Worm (Caenorhabditis elegans) whole organism, L4 larva: ENCODE measurements around the gene T22E5.6.

Experiments
- F10B5.3 ChIP-seq: sonication (generic microtip); optimal IDR thresholded peaks from 2 replicates; lab custom pipeline; 2016; ENCODE audit warnings: mild to moderate bottlenecking, missing genetic modification characterization, missing compliant biosample characterization
- R02D3.7 ChIP-seq: fragments of 150-350 bp; sonication (generic microtip); optimal IDR thresholded peaks from 3 replicates; lab custom pipeline; 2014; ENCODE audit warnings: missing biosample characterization, missing genetic modification characterization
- Y105C5A.15 ChIP-seq: fragments of 200-800 bp; sonication (Bioruptor generic); IDR thresholded peaks from 2 replicates; pipeline ENCODE4 v1.3.6; 2022; ENCODE audit warnings: missing genetic modification characterization, missing compliant biosample characterization
- Y48G9A.11 ChIP-seq: fragments of 200-800 bp; sonication (Bioruptor generic); IDR thresholded peaks from 2 replicates; pipeline ENCODE4 v1.3.6; 2022; ENCODE audit warnings: missing genetic modification reagents, missing genetic modification characterization, missing compliant biosample characterization
- ZK337.2 ChIP-seq: fragments of 200-800 bp; sonication (Bioruptor generic); IDR thresholded peaks from 2 replicates; pipeline ENCODE4 v1.3.6; 2022; ENCODE audit warnings: missing genetic modification reagents, missing genetic modification characterization, missing compliant biosample characterization
- aha-1 ChIP-seq: fragments of 150-350 bp; peaks from one replicate; lab custom pipeline; 2014; ENCODE audit warnings: missing biosample characterization, missing genetic modification characterization
- arid-1 ChIP-seq: fragments of 200-800 bp; sonication (Bioruptor generic); conservative IDR thresholded peaks from 2 replicates; pipeline ENCODE4 v1.3.6; 2022; ENCODE audit warnings: missing genetic modification reagents, missing genetic modification characterization, missing compliant biosample characterization
- attf-4 ChIP-seq: sonication (generic microtip); optimal IDR thresholded peaks from 3 replicates; lab custom pipeline; 2017; ENCODE audit warnings: missing biosample characterization, missing genetic modification characterization
- ceh-44 ChIP-seq: fragments of 200-800 bp; sonication (Bioruptor generic); IDR thresholded peaks from 2 replicates; pipeline ENCODE4 v1.3.6; 2022; ENCODE audit warnings: missing genetic modification reagents, missing genetic modification characterization, missing compliant biosample characterization
- ceh-62 ChIP-seq: sonication (generic microtip); optimal IDR thresholded peaks from 2 replicates; lab custom pipeline; 2017; ENCODE audit warnings: missing biosample characterization, missing genetic modification characterization
- cey-2 ChIP-seq: sonication (generic microtip); optimal IDR thresholded peaks from 3 replicates; lab custom pipeline; 2017; ENCODE audit warnings: missing genetic modification characterization, mild to moderate bottlenecking, missing compliant biosample characterization, antibody characterized with exemption, borderline replicate concordance; ENCODE audit not compliant: insufficient read depth
- daf-16 ChIP-seq, 3 experiments: sonication (generic microtip); optimal IDR thresholded peaks; 2 replicates each; lab custom pipeline; 2016 to 2017; ENCODE audit warnings: missing genetic modification characterization in 3 of 3, missing genetic modification reagents in 3 of 3, mild to moderate bottlenecking in 2 of 3, missing compliant biosample characterization in 2 of 3, missing biosample characterization in 1 of 3, moderate library complexity in 1 of 3
- dmd-6 ChIP-seq: fragments of 200-800 bp; sonication (Bioruptor generic); IDR thresholded peaks from 2 replicates; pipeline ENCODE4 v1.3.6; 2022; ENCODE audit warnings: missing genetic modification reagents, missing genetic modification characterization, missing compliant biosample characterization
- dve-1 ChIP-seq: sonication (generic microtip); optimal IDR thresholded peaks from 2 replicates; lab custom pipeline; 2017; ENCODE audit warnings: antibody characterized with exemption, mild to moderate bottlenecking, missing genetic modification characterization, missing compliant biosample characterization; ENCODE audit not compliant: insufficient read depth
- egl-43 ChIP-seq: fragments of 200-800 bp; sonication (Bioruptor generic); IDR thresholded peaks from 2 replicates; pipeline ENCODE4 v1.3.6; 2022; ENCODE audit warnings: missing genetic modification reagents, missing genetic modification characterization, missing compliant biosample characterization
- fkh-10 ChIP-seq: fragments of 150-350 bp; optimal IDR thresholded peaks from 2 replicates; lab custom pipeline; 2014; ENCODE audit warnings: missing biosample characterization, missing genetic modification reagents, missing genetic modification characterization
- gei-8 ChIP-seq: fragments of 200-800 bp; sonication (Bioruptor generic); optimal IDR thresholded peaks from 2 replicates; lab custom pipeline; 2018; ENCODE audit warnings: mild to moderate bottlenecking, missing genetic modification characterization, missing compliant biosample characterization
- hlh-11 ChIP-seq: fragments of 200-800 bp; sonication (Bioruptor generic); optimal IDR thresholded peaks from 2 replicates; lab custom pipeline; 2018; ENCODE audit warnings: mild to moderate bottlenecking, missing genetic modification characterization, missing compliant biosample characterization
- lin-1 ChIP-seq: fragments of 200-800 bp; sonication (Bioruptor generic); IDR thresholded peaks from 2 replicates; pipeline ENCODE4 v1.3.6; 2022; ENCODE audit warnings: missing genetic modification reagents, missing genetic modification characterization, missing compliant biosample characterization
- lir-3 ChIP-seq: sonication (generic microtip); optimal IDR thresholded peaks from 2 replicates; lab custom pipeline; 2016; ENCODE audit warnings: mild to moderate bottlenecking, missing genetic modification characterization, missing compliant biosample characterization
- lsy-2 ChIP-seq, 2 experiments: fragments of 150-350 bp in 1 of 2; sonication (generic microtip) in 1 of 2; optimal IDR thresholded peaks; 2 replicates each; lab custom pipeline; 2014 to 2017; ENCODE audit warnings: missing biosample characterization in 2 of 2, missing genetic modification characterization in 2 of 2
- mdl-1 ChIP-seq, 2 experiments: fragments of 150-350 bp in 1 of 2; sonication (generic microtip) in 1 of 2; optimal IDR thresholded peaks; 2 replicates each; lab custom pipeline; 2014 to 2017; ENCODE audit warnings: missing biosample characterization in 2 of 2, missing genetic modification characterization in 2 of 2
- nhr-102 ChIP-seq: sonication (generic microtip); optimal IDR thresholded peaks from 2 replicates; lab custom pipeline; 2016; ENCODE audit warnings: mild to moderate bottlenecking, missing genetic modification characterization, moderate library complexity, missing compliant biosample characterization
- nhr-11 ChIP-seq: fragments of 150-350 bp; optimal IDR thresholded peaks from 2 replicates; lab custom pipeline; 2014; ENCODE audit warnings: missing biosample characterization, missing genetic modification characterization
- nhr-237 ChIP-seq: sonication (generic microtip); optimal IDR thresholded peaks from 2 replicates; lab custom pipeline; 2017; ENCODE audit warnings: missing biosample characterization, missing genetic modification characterization
- nhr-25 ChIP-seq: sonication (generic microtip); optimal IDR thresholded peaks from 2 replicates; lab custom pipeline; 2017; ENCODE audit warnings: missing genetic modification characterization, mild to moderate bottlenecking, missing compliant biosample characterization, antibody characterized with exemption, moderate library complexity, borderline replicate concordance; ENCODE audit not compliant: insufficient read depth
- nhr-28 ChIP-seq: fragments of 150-350 bp; optimal IDR thresholded peaks from 2 replicates; lab custom pipeline; 2014; ENCODE audit warnings: missing biosample characterization, missing genetic modification characterization
- nhr-41 ChIP-seq: fragments of 200-800 bp; sonication (Bioruptor generic); IDR thresholded peaks from 2 replicates; pipeline ENCODE4 v1.3.6; 2022; ENCODE audit warnings: missing genetic modification reagents, missing genetic modification characterization, missing compliant biosample characterization
- nhr-48 ChIP-seq: sonication (generic microtip); optimal IDR thresholded peaks from 2 replicates; lab custom pipeline; 2016; ENCODE audit warnings: mild to moderate bottlenecking, missing genetic modification characterization, missing compliant biosample characterization
- nhr-77 ChIP-seq: fragments of 150-350 bp; optimal IDR thresholded peaks from 2 replicates; lab custom pipeline; 2014; ENCODE audit warnings: missing biosample characterization, missing genetic modification characterization
- pha-4 ChIP-seq, 2 experiments: fragments of 150-350 bp in 1 of 2; fragments of 200-800 bp in 1 of 2; sonication (Bioruptor generic) in 1 of 2; IDR thresholded peaks in 1 of 2; optimal IDR thresholded peaks in 1 of 2; 2 replicates each; pipeline versions ENCODE4 v1.3.6 to Lab custom; 2014 to 2022; ENCODE audit warnings: missing genetic modification characterization in 2 of 2, missing genetic modification reagents in 2 of 2, missing biosample characterization in 1 of 2, missing compliant biosample characterization in 1 of 2
- pqm-1 ChIP-seq: sonication (generic microtip); optimal IDR thresholded peaks from 2 replicates; lab custom pipeline; 2017; ENCODE audit warnings: missing biosample characterization, missing genetic modification characterization
- sdz-12 ChIP-seq: fragments of 200-800 bp; sonication (Bioruptor generic); optimal IDR thresholded peaks from 2 replicates; lab custom pipeline; 2018; ENCODE audit warnings: mild to moderate bottlenecking, missing genetic modification characterization, missing compliant biosample characterization
- spr-3 ChIP-seq: fragments of 200-800 bp; sonication (Bioruptor generic); optimal IDR thresholded peaks from 2 replicates; lab custom pipeline; 2018; ENCODE audit warnings: mild to moderate bottlenecking, missing genetic modification characterization, missing compliant biosample characterization
- tag-97 ChIP-seq: fragments of 200-800 bp; sonication (Bioruptor generic); IDR thresholded peaks from 2 replicates; pipeline ENCODE4 v1.3.6; 2022; ENCODE audit warnings: missing genetic modification characterization, missing compliant biosample characterization
- vab-7 ChIP-seq: fragments of 200-800 bp; sonication (Bioruptor generic); IDR thresholded peaks from 2 replicates; pipeline ENCODE4 v1.3.6; 2022; ENCODE audit warnings: missing genetic modification reagents, missing genetic modification characterization, missing compliant biosample characterization
- zag-1 ChIP-seq: fragments of 150-350 bp; optimal IDR thresholded peaks from 2 replicates; lab custom pipeline; 2014; ENCODE audit warnings: missing biosample characterization, missing genetic modification characterization
- zfp-2 ChIP-seq: sonication (generic microtip); optimal IDR thresholded peaks from 2 replicates; lab custom pipeline; 2016; ENCODE audit warnings: mild to moderate bottlenecking, missing genetic modification characterization, missing compliant biosample characterization
- zfp-3 ChIP-seq: fragments of 200-800 bp; sonication (Bioruptor generic); conservative IDR thresholded peaks from 2 replicates; pipeline ENCODE4 v1.3.6; 2022; ENCODE audit warnings: missing genetic modification reagents, missing genetic modification characterization, missing compliant biosample characterization
- ztf-11 ChIP-seq: fragments of 150-350 bp; optimal IDR thresholded peaks from 2 replicates; lab custom pipeline; 2014; ENCODE audit warnings: missing biosample characterization, missing genetic modification characterization
- ztf-7 ChIP-seq: fragments of 150-350 bp; optimal IDR thresholded peaks from 2 replicates; lab custom pipeline; 2014; ENCODE audit warnings: missing biosample characterization, missing genetic modification characterization

Gene T22E5.6

ce11 chrX:6430510-6430909 is 14.3 kb upstream of the T22E5.6 start, which contains the start of gene ctsa-2:
Gene ctsa-2 (minus strand): TSS chrX:6430610.
- TF ChIP-seq ceh-44 (GFP tag; lab: Robert Waterston, UW) (no peak), pha-4 (GFP tag; IDR thresholded peaks at IDR 0.05; lab: Robert Waterston, UW) (no peak), pha-4 (tag; optimal IDR thresholded peaks at IDR 0.05; lab: Kevin White, UChicago) (no peak), ZK337.2 (GFP tag; lab: Robert Waterston, UW) (no peak), lin-1 (GFP tag; lab: Robert Waterston, UW) (no peak), Y105C5A.15 (no peak), tag-97 (no peak), attf-4 (no peak), zfp-3 (no peak), lsy-2 (tag; optimal IDR thresholded peaks at IDR 0.05; lab: Kevin White, UChicago) (no peak), lir-3 (tag; lab: Kevin White, UChicago) (no peak), nhr-25 (tag; lab: Kevin White, UChicago) (no peak), egl-43 (GFP tag; lab: Robert Waterston, UW) (no peak), fkh-10 (no peak), ztf-11 (tag; lab: Kevin White, UChicago) (no peak), F10B5.3 (tag; lab: Kevin White, UChicago) (no peak)

ce11 chrX:6429552-6429951 is 13.3 kb upstream of the T22E5.6 start:
- no peak for TF ChIP-seq zfp-2 (tag; lab: Kevin White, UChicago)
- TF ChIP-seq nhr-28: peak; percentile 73
- no peak for TF ChIP-seq nhr-237
- TF ChIP-seq pqm-1 (tag; lab: Kevin White, UChicago): peak; percentile 79
- TF ChIP-seq cey-2 (tag; lab: Kevin White, UChicago): no peak
- no peak for TF ChIP-seq daf-16 (GFP tag; optimal IDR thresholded peaks at IDR 0.05; lab: Kevin White, UChicago)
- peak; percentile 39 for TF ChIP-seq daf-16 (tag; optimal IDR thresholded peaks at IDR 0.05; lab: Kevin White, UChicago)
- no peak for TF ChIP-seq spr-3 (GFP tag; lab: Kevin White, UChicago)
- no peak for TF ChIP-seq nhr-41
- TF ChIP-seq dve-1 (tag; lab: Kevin White, UChicago): peak; percentile 22
- peak; percentile 44; the same call in 1 of the 2 replicates for TF ChIP-seq dmd-6 (GFP tag; lab: Robert Waterston, UW)
- peak; percentile 23 for TF ChIP-seq hlh-11 (tag; lab: Kevin White, UChicago)
- TF ChIP-seq, all 104 proteins: peak for 6

ce11 chrX:6427147-6427546 is 10.9 kb upstream of the T22E5.6 start:
- TF ChIP-seq nhr-11 (no peak), dve-1 (tag; lab: Kevin White, UChicago) (peak; percentile 89), gei-8 (no peak), tag-97 (no peak), vab-7 (no peak), attf-4 (no peak), daf-16 (GFP tag; optimal IDR thresholded peaks at IDR 0.05; lab: Kevin White, UChicago) (no peak), daf-16 (tag; optimal IDR thresholded peaks at IDR 0.05; lab: Kevin White, UChicago) (peak; percentile 75), R02D3.7 (tag; lab: Kevin White, UChicago) (no peak), mdl-1 (tag; optimal IDR thresholded peaks at IDR 0.05; lab: Kevin White, UChicago) (peak in 1 of 2 experiments; percentile 36), ceh-62 (tag; lab: Kevin White, UChicago) (no peak), nhr-102 (tag; lab: Kevin White, UChicago) (peak; percentile 43), arid-1 (GFP tag; lab: Robert Waterston, UW) (no peak), lsy-2 (tag; optimal IDR thresholded peaks at IDR 0.05; lab: Kevin White, UChicago) (no peak), lin-1 (GFP tag; lab: Robert Waterston, UW) (0 out of 2 replicates have a peak, but pooled peaks have one; percentile 36), ztf-7 (tag; lab: Kevin White, UChicago) (no peak), hlh-11 (tag; lab: Kevin White, UChicago) (peak; percentile 71), Y48G9A.11 (GFP tag; lab: Robert Waterston, UW) (no peak), pqm-1 (tag; lab: Kevin White, UChicago) (peak; percentile 96), zag-1 (tag; lab: Kevin White, UChicago) (no peak), dmd-6 (GFP tag; lab: Robert Waterston, UW) (peak; percentile 80), nhr-48 (tag; lab: Kevin White, UChicago) (no peak), sdz-12 (GFP tag; lab: Kevin White, UChicago) (no peak), aha-1 (tag; lab: Kevin White, UChicago) (no peak), nhr-28 (peak; percentile 95), nhr-77 (tag; lab: Kevin White, UChicago) (peak; percentile 90)
